Worm (Caenorhabditis elegans): ENCODE data around the gene Y57A10C.9.

Y57A10C.9 gene

DNA sequence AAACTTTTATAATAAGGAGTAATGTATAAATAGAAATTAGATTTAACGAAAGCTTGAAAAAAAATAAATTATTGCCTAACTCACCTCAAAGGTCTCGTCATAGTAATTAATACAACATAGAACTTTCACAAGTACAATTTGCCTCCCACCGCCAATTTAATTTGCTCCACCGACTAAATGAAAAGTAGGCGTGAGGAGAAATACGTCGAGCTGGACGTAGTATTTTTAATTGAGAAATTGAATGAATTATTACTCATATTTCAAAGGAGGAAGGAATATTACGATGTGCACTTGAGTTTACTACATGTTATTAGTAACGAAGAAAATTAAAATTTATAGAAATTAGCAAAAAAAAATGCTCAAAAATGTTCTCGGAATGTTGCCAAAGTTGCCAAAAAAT, at the start of gene Y57A10C.9:
Y57A10C.9 (minus strand) TSS at position 101 of the 400 bp plus-strand sequence.
- TF ChIP-seq set-16 (GFP tag; IDR thresholded peaks at IDR 0.05): no peak
- TF ChIP-seq nhr-11 (tag; optimal IDR thresholded peaks at IDR 0.05): no peak
- no peak for TF ChIP-seq zfp-3 (GFP tag; conservative IDR thresholded peaks at IDR 0.05)
- no peak for TF ChIP-seq F26F4.8 (GFP tag; conservative IDR thresholded peaks at IDR 0.05)
- no peak for TF ChIP-seq R02D3.7 (tag; optimal IDR thresholded peaks at IDR 0.05)

- no peak for TF ChIP-seq ctbp-1 (GFP tag; IDR thresholded peaks at IDR 0.05)
- TF ChIP-seq T26A8.4 (GFP tag; IDR thresholded peaks at IDR 0.05): no peak
- TF ChIP-seq vab-7 (GFP tag; IDR thresholded peaks at IDR 0.05): no peak
- no peak for TF ChIP-seq unc-62 (GFP tag; optimal IDR thresholded peaks at IDR 0.05 in 1 of 2)
- TF ChIP-seq unc-62 (tag; optimal IDR thresholded peaks at IDR 0.05): no peak
- TF ChIP-seq F49E8.2 (tag; optimal IDR thresholded peaks at IDR 0.05; ENCODE audit: borderline replicate concordance): no peak
- TF ChIP-seq set-16 (GFP tag; IDR thresholded peaks at IDR 0.05): 0 out of 2 replicates have a peak, but pooled peaks have one; percentile 0
Observed at ce11 chrII:12485060-12485459, 46.7 kb upstream of the Y57A10C.9 start, which contains the start of gene F15A4.10. Gene F15A4.10, minus strand, starts transcription at chrII:12485160.

DNA sequence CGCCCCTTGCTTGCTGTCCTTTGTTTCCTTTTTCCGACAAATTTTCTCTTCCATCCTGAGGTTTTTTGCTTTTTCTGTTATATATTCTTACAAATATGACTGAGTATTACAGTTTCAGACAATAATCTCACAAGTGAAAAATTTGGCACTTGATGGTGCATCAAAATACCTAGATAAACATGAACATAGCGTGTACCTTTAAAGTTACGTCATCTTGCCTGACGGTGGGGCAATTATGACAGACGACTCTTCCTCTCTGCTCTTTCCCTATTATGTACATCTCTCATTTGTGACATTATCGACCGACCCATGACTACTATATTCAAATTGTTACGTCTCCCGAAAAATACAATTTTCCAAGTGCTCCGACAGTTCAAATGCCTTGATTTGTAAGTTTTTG, 44.3 kb upstream of the Y57A10C.9 start, which contains the start of gene fbxb-102:
fbxb-102 (plus strand) TSS at position 301 of the 400 bp plus-strand sequence.
- TF ChIP-seq ceh-20 (GFP tag; IDR thresholded peaks at IDR 0.05): no peak
- no peak for TF ChIP-seq ces-1 (GFP tag; optimal IDR thresholded peaks at IDR 0.05)
- TF ChIP-seq spr-1 (tag; optimal IDR thresholded peaks at IDR 0.05): no peak
- TF ChIP-seq ztf-7 (tag; optimal IDR thresholded peaks at IDR 0.05): no peak
- no peak for TF ChIP-seq nhr-6 (tag; optimal IDR thresholded peaks at IDR 0.05)
- TF ChIP-seq fkh-10 (GFP tag; optimal IDR thresholded peaks at IDR 0.05): no peak
- no peak for TF ChIP-seq F49E8.2 (tag; optimal IDR thresholded peaks at IDR 0.05; ENCODE audit: borderline replicate concordance)
- TF ChIP-seq unc-39 (tag; optimal IDR thresholded peaks at IDR 0.05): no peak
- TF ChIP-seq Y5F2A.4 (GFP tag; optimal IDR thresholded peaks at IDR 0.05): no peak
- TF ChIP-seq F10B5.3 (tag; optimal IDR thresholded peaks at IDR 0.05): no peak
- TF ChIP-seq Y105C5A.15 (GFP tag; IDR thresholded peaks at IDR 0.05): no peak

DNA sequence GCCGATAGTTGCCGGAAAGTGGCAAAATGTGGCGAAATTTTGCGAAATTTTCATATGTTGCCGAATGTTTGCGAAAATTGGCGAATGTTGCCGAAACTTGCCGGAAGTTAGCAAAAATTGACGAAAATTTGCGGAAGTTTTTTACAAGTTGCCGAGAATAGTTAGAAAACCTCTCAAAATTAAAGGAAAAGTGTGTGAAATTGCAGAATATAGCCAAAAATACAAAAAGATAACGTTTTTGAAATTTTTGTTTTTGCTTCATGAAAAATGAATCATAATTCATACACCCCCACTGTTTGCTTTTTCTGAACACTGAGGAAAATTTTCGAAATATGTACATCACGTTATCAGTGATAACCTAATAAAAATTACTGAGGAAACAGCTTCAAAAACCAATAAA, 43.3 kb upstream of the Y57A10C.9 start:
- TF ChIP-seq ama-1 (optimal IDR thresholded peaks at IDR 0.05) (no peak), daf-12 (tag; optimal IDR thresholded peaks at IDR 0.05) (no peak), nhr-10 (tag; optimal IDR thresholded peaks at IDR 0.05) (no peak), ceh-62 (tag; optimal IDR thresholded peaks at IDR 0.05) (no peak), F44E2.7 (GFP tag; IDR thresholded peaks at IDR 0.05) (no peak), tra-1 (GFP tag; IDR thresholded peaks at IDR 0.05) (no peak), dpl-1 (GFP tag; optimal IDR thresholded peaks at IDR 0.05) (no peak), nhr-111 (GFP tag; optimal IDR thresholded peaks at IDR 0.05) (no peak), zag-1 (tag; optimal IDR thresholded peaks at IDR 0.05) (no peak), F10B5.3 (tag; optimal IDR thresholded peaks at IDR 0.05) (no peak), dmd-6 (GFP tag; IDR thresholded peaks at IDR 0.05) (no peak)

- TF ChIP-seq daf-19 (GFP tag; conservative IDR thresholded peaks at IDR 0.05) (no peak), nhr-76 (tag; optimal IDR thresholded peaks at IDR 0.05) (no peak), lir-3 (tag; optimal IDR thresholded peaks at IDR 0.05) (no peak), ztf-11 (tag; optimal IDR thresholded peaks at IDR 0.05) (no peak), pqm-1 (tag; optimal IDR thresholded peaks at IDR 0.05) (no peak), snpc-4 (tag; optimal IDR thresholded peaks at IDR 0.05) (no peak), Y5F2A.4 (GFP tag; optimal IDR thresholded peaks at IDR 0.05) (no peak), aha-1 (tag) (no peak), ZK546.5 (tag; optimal IDR thresholded peaks at IDR 0.05) (no peak)
Observed at ce11 chrII:12480811-12481210, 42.5 kb upstream of the Y57A10C.9 start, which contains the start of gene arrd-9. Gene arrd-9, minus strand, starts transcription at chrII:12480911.
